Worm (Caenorhabditis elegans) whole organism, mixed stage, embryonic: Measurements from ENCODE around the gene sbsp-1.

Experiments used
- blmp-1 ChIP-seq: fragments of 150-350 bp; optimal IDR thresholded peaks from 2 replicates; lab custom pipeline; 2014; ENCODE audit warnings: missing biosample characterization, missing genetic modification characterization
- ceh-83 ChIP-seq: fragments of 200-800 bp; sonication (Bioruptor generic); optimal IDR thresholded peaks from 2 replicates; lab custom pipeline; 2018; ENCODE audit warnings: mild to moderate bottlenecking, missing genetic modification characterization, missing compliant biosample characterization
- ham-2 ChIP-seq: fragments of 200-800 bp; sonication (Bioruptor generic); optimal IDR thresholded peaks from 2 replicates; lab custom pipeline; 2018; ENCODE audit warnings: mild to moderate bottlenecking, missing genetic modification characterization, missing compliant biosample characterization
- lsy-2 ChIP-seq: fragments of 150-350 bp; optimal IDR thresholded peaks from 2 replicates; lab custom pipeline; 2014; ENCODE audit warnings: missing biosample characterization, missing genetic modification characterization
- mab-5 ChIP-seq: fragments of 150-350 bp; optimal IDR thresholded peaks from 2 replicates; lab custom pipeline; 2014; ENCODE audit warnings: missing biosample characterization, missing genetic modification characterization
- nhr-2 ChIP-seq: fragments of 150-350 bp; optimal IDR thresholded peaks from 2 replicates; lab custom pipeline; 2014; ENCODE audit warnings: missing biosample characterization, missing genetic modification characterization
- nhr-76 ChIP-seq: sonication (generic microtip); optimal IDR thresholded peaks from 2 replicates; lab custom pipeline; 2017; ENCODE audit warnings: missing biosample characterization, missing genetic modification characterization
- pha-4 ChIP-seq: fragments of 150-350 bp; optimal IDR thresholded peaks from 2 replicates; lab custom pipeline; 2018; ENCODE audit warnings: missing biosample characterization, missing genetic modification reagents, missing genetic modification characterization
- snpc-4 ChIP-seq: fragments of 150-350 bp; optimal IDR thresholded peaks from 2 replicates; lab custom pipeline; 2014; ENCODE audit warnings: missing biosample characterization, missing genetic modification characterization
- unc-62 ChIP-seq: fragments of 150-350 bp; optimal IDR thresholded peaks from 2 replicates; lab custom pipeline; 2014; ENCODE audit warnings: missing biosample characterization, missing genetic modification reagents, missing genetic modification characterization

ce11 chrIII:10888824-10889223 lies 56.1 kb downstream of the sbsp-1 start:
- TF ChIP-seq unc-62 (GFP tag; lab: Kevin White, UChicago) (no peak), ham-2 (GFP tag; lab: Kevin White, UChicago) (no peak), nhr-2 (no peak), snpc-4 (no peak), ceh-83 (GFP tag; lab: Kevin White, UChicago) (no peak), nhr-76 (tag; lab: Kevin White, UChicago) (no peak), blmp-1 (tag; lab: Kevin White, UChicago) (no peak), lsy-2 (no peak), mab-5 (tag; lab: Kevin White, UChicago) (no peak), pha-4 (tag; lab: Kevin White, UChicago) (no peak)
